Fruit fly (Drosophila melanogaster) whole organism, embryonic: Measurements from ENCODE around the gene CG14778.
A peak's percentile ranks its signal among the peaks of the same experiment; 100 is the strongest.

Source experiments
- BEAF-32 ChIP-seq: fragments of 200-800 bp; sonication (Bioruptor generic); optimal IDR thresholded peaks from 3 replicates; lab custom pipeline; 2017; ENCODE audit warnings: missing biosample characterization, missing genetic modification characterization, mild to moderate bottlenecking, moderate library complexity, missing genetic modification reagents
- Bteb2 ChIP-seq: fragments of 200-800 bp; sonication (Bioruptor generic); optimal IDR thresholded peaks from 2 replicates; lab custom pipeline; 2016; ENCODE audit warnings: missing biosample characterization, missing genetic modification characterization
- CG11723 ChIP-seq: fragments of 200-800 bp; sonication (Bioruptor generic); optimal IDR thresholded peaks from 2 replicates; lab custom pipeline; 2017; ENCODE audit warnings: missing biosample characterization, mild to moderate bottlenecking, missing genetic modification characterization
- CG12219 ChIP-seq: fragments of 200-800 bp; sonication (Bioruptor generic); optimal IDR thresholded peaks from 3 replicates; lab custom pipeline; 2018; ENCODE audit warnings: missing biosample characterization, mild to moderate bottlenecking, missing genetic modification characterization
- CG12769 ChIP-seq: fragments of 200-800 bp; sonication (Bioruptor generic); optimal IDR thresholded peaks from 2 replicates; lab custom pipeline; 2019; ENCODE audit warnings: missing biosample characterization, mild to moderate bottlenecking, missing genetic modification characterization, moderate library complexity
- CG13287 ChIP-seq: fragments of 200-800 bp; sonication (Bioruptor generic); IDR thresholded peaks from 2 replicates; pipeline ENCODE4 v1.3.6; 2022; ENCODE audit warnings: missing biosample characterization, missing genetic modification characterization; ENCODE audit not compliant: partially characterized antibody
- CG13296 ChIP-seq: fragments of 200-800 bp; sonication (Bioruptor generic); optimal IDR thresholded peaks from 3 replicates; lab custom pipeline; 2018; ENCODE audit warnings: missing biosample characterization, mild to moderate bottlenecking, missing genetic modification characterization
- CG13894 ChIP-seq: fragments of 200-800 bp; sonication (Bioruptor generic); optimal IDR thresholded peaks from 3 replicates; lab custom pipeline; 2018; ENCODE audit warnings: missing biosample characterization, mild to moderate bottlenecking, missing genetic modification characterization, moderate library complexity
- CG14014 ChIP-seq: fragments of 200-800 bp; sonication (Bioruptor generic); IDR thresholded peaks from 2 replicates; pipeline ENCODE4 v1.3.6; 2022; ENCODE audit warnings: missing biosample characterization, missing genetic modification characterization
- CG15073 ChIP-seq: fragments of 200-800 bp; sonication (Bioruptor generic); optimal IDR thresholded peaks from 2 replicates; lab custom pipeline; 2016; ENCODE audit warnings: missing biosample characterization, missing genetic modification characterization
- CG17385 ChIP-seq: fragments of 200-800 bp; sonication (Bioruptor generic); optimal IDR thresholded peaks from 3 replicates; lab custom pipeline; 2018; ENCODE audit warnings: missing biosample characterization, mild to moderate bottlenecking, missing genetic modification characterization
- CG17568 ChIP-seq: fragments of 200-800 bp; sonication (Bioruptor generic); optimal IDR thresholded peaks from 2 replicates; lab custom pipeline; 2018; ENCODE audit warnings: missing biosample characterization, mild to moderate bottlenecking, missing genetic modification characterization, moderate library complexity
- CG17829 ChIP-seq: fragments of 200-800 bp; optimal IDR thresholded peaks from 2 replicates; lab custom pipeline; 2019; ENCODE audit warnings: missing biosample characterization, mild to moderate bottlenecking, missing genetic modification characterization, moderate library complexity
- CG18599 ChIP-seq: fragments of 200-800 bp; sonication (Bioruptor generic); optimal IDR thresholded peaks from 3 replicates; lab custom pipeline; 2017; ENCODE audit warnings: missing biosample characterization, missing genetic modification characterization, mild to moderate bottlenecking, moderate library complexity, missing genetic modification reagents
- CG31224 ChIP-seq: fragments of 200-800 bp; sonication (Bioruptor generic); IDR thresholded peaks from 2 replicates; pipeline ENCODE4 v1.3.6; 2022; ENCODE audit warnings: missing biosample characterization, missing genetic modification characterization
- CG34376 ChIP-seq: fragments of 200-800 bp; sonication (Bioruptor generic); optimal IDR thresholded peaks from 2 replicates; lab custom pipeline; 2018; ENCODE audit warnings: missing biosample characterization, mild to moderate bottlenecking, missing genetic modification characterization
- CG6791 ChIP-seq: fragments of 200-800 bp; sonication (Bioruptor generic); IDR thresholded peaks from 3 replicates; pipeline ENCODE4 v1.3.6; 2022; ENCODE audit warnings: missing biosample characterization, missing genetic modification characterization; ENCODE audit not compliant: partially characterized antibody
- CG7357 ChIP-seq: fragments of 200-800 bp; sonication (Bioruptor generic); IDR thresholded peaks from 3 replicates; pipeline ENCODE4 v1.3.6; 2022; ENCODE audit warnings: missing biosample characterization, missing genetic modification characterization
- CG8290 ChIP-seq, 3 experiments: fragments of 200-800 bp; sonication (Bioruptor generic); optimal IDR thresholded peaks; 2 replicates each; lab custom pipeline; 2016 to 2019; ENCODE audit warnings: missing biosample characterization in 3 of 3, missing genetic modification characterization in 3 of 3, mild to moderate bottlenecking in 2 of 3, moderate library complexity in 1 of 3
- Fer1 ChIP-seq: fragments of 200-800 bp; sonication (Bioruptor generic); optimal IDR thresholded peaks from 2 replicates; lab custom pipeline; 2017; ENCODE audit warnings: missing biosample characterization, mild to moderate bottlenecking, missing genetic modification characterization
- HLHmδ ChIP-seq: fragments of 200-800 bp; sonication (Bioruptor generic); optimal IDR thresholded peaks from 2 replicates; lab custom pipeline; 2018; ENCODE audit warnings: missing biosample characterization, mild to moderate bottlenecking, missing genetic modification characterization, moderate library complexity
- Hand ChIP-seq: fragments of 200-800 bp; sonication (Bioruptor generic); optimal IDR thresholded peaks from 2 replicates; lab custom pipeline; 2017; ENCODE audit warnings: mild to moderate bottlenecking, missing biosample characterization, missing genetic modification reagents, missing genetic modification characterization
- HmgZ ChIP-seq: fragments of 200-800 bp; sonication (Bioruptor generic); optimal IDR thresholded peaks from 2 replicates; lab custom pipeline; 2018; ENCODE audit warnings: missing biosample characterization, mild to moderate bottlenecking, missing genetic modification characterization
- Pdp1 ChIP-seq, 2 experiments: fragments of 200-800 bp; sonication (Bioruptor generic); optimal IDR thresholded peaks; 3 replicates each; lab custom pipeline; 2016; ENCODE audit warnings: missing biosample characterization in 2 of 2, missing genetic modification characterization in 2 of 2, mild to moderate bottlenecking in 1 of 2, moderate library complexity in 1 of 2
- Ravus ChIP-seq: fragments of 200-800 bp; sonication (Bioruptor generic); IDR thresholded peaks from 2 replicates; pipeline ENCODE4 v1.3.6; 2022; ENCODE audit warnings: missing biosample characterization, missing genetic modification characterization
- cg ChIP-seq: fragments of 200-800 bp; sonication (Bioruptor generic); optimal IDR thresholded peaks from 3 replicates; lab custom pipeline; 2019; ENCODE audit warnings: missing biosample characterization, mild to moderate bottlenecking, missing genetic modification characterization, moderate library complexity
- chinmo ChIP-seq: fragments of 200-800 bp; sonication (Bioruptor generic); IDR thresholded peaks from 4 replicates; pipeline ENCODE4 v1.3.6; 2022; ENCODE audit warnings: missing biosample characterization, missing genetic modification characterization; ENCODE audit not compliant: partially characterized antibody
- crol ChIP-seq: fragments of 200-800 bp; sonication (Bioruptor generic); IDR thresholded peaks from 2 replicates; pipeline ENCODE4 v1.3.6; 2022; ENCODE audit warnings: missing biosample characterization, missing genetic modification characterization
- crp ChIP-seq, 2 experiments: fragments of 200-800 bp; sonication (Bioruptor generic); optimal IDR thresholded peaks; 2 replicates in 1 of 2; 3 replicates in 1 of 2; lab custom pipeline; 2017; ENCODE audit warnings: missing biosample characterization in 2 of 2, missing genetic modification characterization in 2 of 2, mild to moderate bottlenecking in 1 of 2, moderate library complexity in 1 of 2
- cwo ChIP-seq: fragments of 200-800 bp; sonication (Bioruptor generic); optimal IDR thresholded peaks from 3 replicates; lab custom pipeline; 2017; ENCODE audit warnings: missing biosample characterization, missing genetic modification characterization, mild to moderate bottlenecking, moderate library complexity, missing genetic modification reagents
- dm ChIP-seq: fragments of 200-800 bp; sonication (Bioruptor generic); optimal IDR thresholded peaks from 3 replicates; lab custom pipeline; 2016; ENCODE audit warnings: missing biosample characterization, missing genetic modification characterization
- dmrt11E ChIP-seq: fragments of 200-800 bp; sonication (Bioruptor generic); optimal IDR thresholded peaks from 3 replicates; lab custom pipeline; 2018; ENCODE audit warnings: missing biosample characterization, mild to moderate bottlenecking, missing genetic modification characterization, moderate library complexity
- ewg ChIP-seq: fragments of 200-800 bp; sonication (Bioruptor generic); optimal IDR thresholded peaks from 3 replicates; lab custom pipeline; 2017; ENCODE audit warnings: mild to moderate bottlenecking, missing biosample characterization, missing genetic modification reagents, missing genetic modification characterization
- h ChIP-seq: fragments of >200 bp; optimal IDR thresholded peaks from 2 replicates; lab custom pipeline; 2017
- nerfin-2 ChIP-seq: fragments of 200-800 bp; sonication (Bioruptor generic); IDR thresholded peaks from 2 replicates; pipeline ENCODE4 v1.3.6; 2022; ENCODE audit warnings: missing biosample characterization, missing genetic modification characterization; ENCODE audit not compliant: partially characterized antibody
- pfk ChIP-seq: fragments of 200-800 bp; sonication (Bioruptor generic); optimal IDR thresholded peaks from 2 replicates; lab custom pipeline; 2018; ENCODE audit warnings: missing biosample characterization, mild to moderate bottlenecking, missing genetic modification characterization, moderate library complexity
- prd ChIP-seq, 3 experiments: fragments of >200 bp in 2 of 3; fragments of 200-800 bp in 1 of 3; sonication (Bioruptor generic) in 1 of 3; optimal IDR thresholded peaks in 2 of 3; IDR thresholded peaks in 1 of 3; 2 replicates in 2 of 3; 3 replicates in 1 of 3; pipeline versions ENCODE4 v1.3.6 to Lab custom; 2017 to 2022; ENCODE audit warnings: missing biosample characterization in 1 of 3, missing genetic modification characterization in 1 of 3
- pzg ChIP-seq: fragments of 200-800 bp; sonication (Bioruptor generic); optimal IDR thresholded peaks from 3 replicates; lab custom pipeline; 2018; ENCODE audit warnings: missing biosample characterization, mild to moderate bottlenecking, missing genetic modification characterization, moderate library complexity
- slou ChIP-seq: fragments of 200-800 bp; sonication (Bioruptor generic); optimal IDR thresholded peaks from 3 replicates; lab custom pipeline; 2016; ENCODE audit warnings: missing biosample characterization, missing genetic modification characterization
- sug ChIP-seq: fragments of 200-800 bp; optimal IDR thresholded peaks from 2 replicates; lab custom pipeline; 2019; ENCODE audit warnings: missing biosample characterization, mild to moderate bottlenecking, missing genetic modification characterization, moderate library complexity
- tin ChIP-seq: fragments of 200-800 bp; sonication (Bioruptor generic); optimal IDR thresholded peaks from 3 replicates; lab custom pipeline; 2016; ENCODE audit warnings: missing biosample characterization, missing genetic modification characterization
- toy ChIP-seq: fragments of 200-800 bp; sonication (Bioruptor generic); IDR thresholded peaks from 2 replicates; pipeline ENCODE4 v1.3.6; 2022; ENCODE audit warnings: missing biosample characterization, missing genetic modification characterization
- unc-4 ChIP-seq: fragments of 200-800 bp; sonication (Bioruptor generic); IDR thresholded peaks from 2 replicates; pipeline ENCODE4 v1.3.6; 2022; ENCODE audit warnings: missing biosample characterization, missing genetic modification characterization; ENCODE audit not compliant: partially characterized antibody
- wor ChIP-seq: fragments of 200-800 bp; sonication (Bioruptor generic); IDR thresholded peaks from 2 replicates; pipeline ENCODE4 v1.3.6; 2022; ENCODE audit warnings: missing biosample characterization, missing genetic modification characterization

Gene CG14778

dm6 chrX:1466505-1467381, 550 bp upstream of the CG14778 start (continued):
- TF ChIP-seq crp (GFP tag; optimal IDR thresholded peaks at IDR 0.05; lab: Kevin White, UChicago): peak in 1 of 2 experiments; percentile 71
- 0 out of 3 replicates have a peak, but pooled peaks have one; percentile 9 for TF ChIP-seq CG6791
- no peak for TF ChIP-seq prd (optimal IDR thresholded peaks at IDR 0.05; lab: Kevin White, UChicago)
- no peak for TF ChIP-seq prd (GFP tag; IDR thresholded peaks at IDR 0.05; lab: Robert Waterston, UW)
- no peak for TF ChIP-seq CG8290 (GFP tag; optimal IDR thresholded peaks at IDR 0.05; lab: Kevin White, UChicago)
- TF ChIP-seq CG8290 (tag; optimal IDR thresholded peaks at IDR 0.05; lab: Kevin White, UChicago): peak in 1 of 2 experiments; percentile 30
- TF ChIP-seq pfk (GFP tag; lab: Kevin White, UChicago): no peak
- no peak for TF ChIP-seq CG17385
- 0 out of 4 replicates have a peak, but pooled peaks have one; percentile 52 for TF ChIP-seq chinmo (GFP tag; lab: Robert Waterston, UW)
- peak; percentile 71 for TF ChIP-seq CG34376 (GFP tag; lab: Kevin White, UChicago)
- no peak for TF ChIP-seq tin (GFP tag; lab: Kevin White, UChicago)
- TF ChIP-seq cg: no peak
- TF ChIP-seq CG12769 (tag; lab: Kevin White, UChicago): peak; percentile 82
- TF ChIP-seq Pdp1 (GFP tag; optimal IDR thresholded peaks at IDR 0.05; lab: Kevin White, UChicago): peak in 1 of 2 experiments; percentile 77
- no peak for TF ChIP-seq dmrt11E (tag; lab: Kevin White, UChicago)
- TF ChIP-seq Bteb2 (GFP tag; lab: Kevin White, UChicago): no peak
- TF ChIP-seq CG14014: no peak
- TF ChIP-seq Fer1: peak; percentile 33
- no peak for TF ChIP-seq CG12219 (GFP tag; lab: Kevin White, UChicago)
- peak; percentile 5 for TF ChIP-seq CG13296
- peak; percentile 50 for TF ChIP-seq CG18599
- peak; percentile 21 for TF ChIP-seq CG13287 (GFP tag; lab: Robert Waterston, UW)
- TF ChIP-seq CG13894 (tag; lab: Kevin White, UChicago): peak; percentile 61
- peak; percentile 11 for TF ChIP-seq Hand (GFP tag; lab: Kevin White, UChicago)
- TF ChIP-seq CG31224: 0 out of 2 replicates have a peak, but pooled peaks have one; percentile 9
- TF ChIP-seq pzg (GFP tag; lab: Kevin White, UChicago): peak; percentile 25
- no peak for TF ChIP-seq dm (GFP tag; lab: Kevin White, UChicago)
- peak; percentile 30 for TF ChIP-seq HmgZ (tag; lab: Kevin White, UChicago)
- no peak for TF ChIP-seq CG11723 (GFP tag; lab: Kevin White, UChicago)
- no peak for TF ChIP-seq CG17568
- TF ChIP-seq crol (GFP tag; lab: Robert Waterston, UW): peak; percentile 96
- peak; percentile 65 for TF ChIP-seq sug (tag; lab: Kevin White, UChicago)
- peak; percentile 3 for TF ChIP-seq BEAF-32
- TF ChIP-seq CG7357 (GFP tag; lab: Robert Waterston, UW): no peak
- TF ChIP-seq wor (GFP tag; lab: Robert Waterston, UW): no peak
- TF ChIP-seq cwo (GFP tag; lab: Kevin White, UChicago): peak; percentile 90
- TF ChIP-seq unc-4 (GFP tag; lab: Robert Waterston, UW): 0 out of 2 replicates have a peak, but pooled peaks have one; percentile 25

dm6 chrX:1469717-1470116, 2.4 kb downstream of the CG14778 start, which contains the start of gene CG32808:
Gene CG32808 (minus strand): TSS chrX:1469817.
- TF ChIP-seq h (lab: Kevin White, UChicago): no peak
- no peak for TF ChIP-seq CG17829 (tag; lab: Kevin White, UChicago)
- TF ChIP-seq HLHmδ (GFP tag; lab: Kevin White, UChicago): no peak
- TF ChIP-seq toy: no peak
- TF ChIP-seq CG15073 (GFP tag; lab: Kevin White, UChicago): no peak
- no peak for TF ChIP-seq slou (GFP tag; lab: Kevin White, UChicago)
- no peak for TF ChIP-seq ewg (GFP tag; lab: Kevin White, UChicago)
- no peak for TF ChIP-seq Ravus
- no peak for TF ChIP-seq nerfin-2 (GFP tag; lab: Robert Waterston, UW)
